Fruit fly (Drosophila melanogaster): ENCODE results near the gene GC1.

Gene GC1

dm6 chr3R:12020987-12021386 lies 53.5 kb downstream of the GC1 start:
- TF ChIP-seq dl (GFP tag; optimal IDR thresholded peaks at IDR 0.05; ENCODE audit: insufficient read depth in 1 of 2, partially characterized antibody in 2 of 2) (no peak), Abd-B (GFP tag; optimal IDR thresholded peaks at IDR 0.05) (no peak), CG32264 (GFP tag; optimal IDR thresholded peaks at IDR 0.05) (no peak), Vsx2 (GFP tag; optimal IDR thresholded peaks at IDR 0.05; ENCODE audit: partially characterized antibody) (no peak), foxo (GFP tag; optimal IDR thresholded peaks at IDR 0.05) (no peak), sage (GFP tag; optimal IDR thresholded peaks at IDR 0.05) (no peak), fru (GFP tag; optimal IDR thresholded peaks at IDR 0.05) (no peak), dmrt93B (GFP tag; optimal IDR thresholded peaks at IDR 0.05) (no peak), Hr78 (GFP tag; optimal IDR thresholded peaks at IDR 0.05) (no peak), Myc (optimal IDR thresholded peaks at IDR 0.05) (no peak), OdsH (GFP tag; optimal IDR thresholded peaks at IDR 0.05) (no peak), brk (GFP tag; optimal IDR thresholded peaks at IDR 0.05) (no peak), br (GFP tag; optimal IDR thresholded peaks at IDR 0.05) (no peak), lola (GFP tag; optimal IDR thresholded peaks at IDR 0.05) (no peak), h (GFP tag; optimal IDR thresholded peaks at IDR 0.05) (no peak), Sp1 (GFP tag; optimal IDR thresholded peaks at IDR 0.05) (no peak), jim (GFP tag; optimal IDR thresholded peaks at IDR 0.05) (no peak)
